Worm (Caenorhabditis elegans): Measurements from ENCODE around the gene T07G12.2.
A peak's percentile ranks its signal among the peaks of the same experiment; 100 is the strongest.

T07G12.2 gene

DNA sequence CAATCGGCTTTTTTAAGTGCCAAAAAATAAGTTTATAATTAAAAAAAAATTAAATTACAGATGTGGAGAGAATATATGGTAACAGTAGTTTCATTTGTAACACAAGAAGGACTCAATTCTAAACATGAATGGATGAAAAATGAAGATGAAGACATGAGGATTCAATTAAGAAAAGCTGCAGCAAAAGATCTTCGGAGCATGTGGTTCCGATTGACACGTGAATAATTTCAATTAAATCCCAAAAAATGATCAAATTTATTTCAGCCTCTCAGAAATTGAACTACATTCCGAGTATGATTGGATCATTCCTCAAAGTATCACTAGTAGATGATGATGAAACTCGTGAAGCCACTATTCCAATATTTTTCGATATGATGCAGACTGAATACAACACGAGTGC is 41.1 kb upstream of the T07G12.2 start (continued):
- TF ChIP-seq lsy-27 (tag; optimal IDR thresholded peaks at IDR 0.05; ENCODE audit: borderline replicate concordance, insufficient read depth) = no peak

DNA sequence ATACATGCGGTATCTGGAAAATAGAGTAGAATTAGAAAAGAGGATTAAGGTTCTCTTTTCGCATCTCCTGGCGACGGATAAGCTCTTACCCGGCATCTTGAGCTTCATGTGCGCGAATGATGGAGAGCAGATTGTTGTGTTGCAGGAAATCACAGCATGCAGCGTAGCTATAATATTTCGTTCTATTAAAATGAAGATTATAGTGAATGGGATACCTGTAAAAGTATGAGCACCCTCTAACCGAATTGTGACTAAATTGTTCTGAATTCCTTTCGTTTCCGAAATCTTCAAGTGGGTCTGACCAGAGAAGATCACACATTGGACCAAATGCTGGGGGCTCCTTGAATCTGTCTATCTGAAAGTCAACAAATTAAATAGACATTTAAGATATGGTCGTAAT is 32.1 kb upstream of the T07G12.2 start:
- no peak for TF ChIP-seq attf-5 (GFP tag; optimal IDR thresholded peaks at IDR 0.05)
- TF ChIP-seq unc-62 (GFP tag; optimal IDR thresholded peaks at IDR 0.05) = no peak
- no peak for TF ChIP-seq nhr-120 (GFP tag; IDR thresholded peaks at IDR 0.05)
- TF ChIP-seq somi-1 (GFP tag; optimal IDR thresholded peaks at IDR 0.05) = no peak
- no peak for TF ChIP-seq ceh-100 (GFP tag; IDR thresholded peaks at IDR 0.05)
- TF ChIP-seq madf-10 (tag; optimal IDR thresholded peaks at IDR 0.05) = no peak
- no peak for TF ChIP-seq mes-4 (tag; optimal IDR thresholded peaks at IDR 0.05)

DNA sequence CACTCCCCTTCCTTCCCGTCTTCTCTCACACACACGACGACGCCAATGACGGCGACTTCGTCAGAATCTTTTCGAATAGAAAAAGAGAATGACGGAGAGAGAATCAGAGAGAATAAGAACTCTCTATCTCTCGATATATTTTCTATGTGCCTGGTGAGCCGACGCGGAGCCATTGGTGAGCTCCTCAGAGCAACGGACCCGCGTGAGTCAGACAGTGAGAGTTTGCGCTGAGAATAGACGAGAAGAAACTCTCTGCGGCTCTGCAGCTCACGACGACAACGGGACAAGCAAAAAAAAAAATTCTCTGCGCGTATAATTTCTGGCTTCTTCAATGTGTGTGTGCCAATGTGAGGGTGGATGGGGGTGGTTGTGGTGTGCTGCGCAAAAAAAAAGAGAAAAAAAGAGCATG is 30.6 kb upstream of the T07G12.2 start:
- no peak for TF ChIP-seq ztf-28 (GFP tag; IDR thresholded peaks at IDR 0.05)
- TF ChIP-seq unc-62 (GFP tag; optimal IDR thresholded peaks at IDR 0.05) = no peak
- no peak for TF ChIP-seq madf-3 (GFP tag; IDR thresholded peaks at IDR 0.05)
- TF ChIP-seq madf-8 (GFP tag; conservative IDR thresholded peaks at IDR 0.05) = no peak
- TF ChIP-seq attf-6 (GFP tag; IDR thresholded peaks at IDR 0.05) = no peak
- no peak for TF ChIP-seq mel-28 (tag; optimal IDR thresholded peaks at IDR 0.05; ENCODE audit: borderline replicate concordance)
- no peak for TF ChIP-seq ztf-22 (GFP tag; optimal IDR thresholded peaks at IDR 0.05)
- TF ChIP-seq Y53F4B.3 (GFP tag; IDR thresholded peaks at IDR 0.05) = no peak
- no peak for TF ChIP-seq F10E7.11 (tag; optimal IDR thresholded peaks at IDR 0.05)
- TF ChIP-seq ceh-27 (GFP tag; optimal IDR thresholded peaks at IDR 0.05) = peak; percentile 27
- TF ChIP-seq lsl-1 (GFP tag; optimal IDR thresholded peaks at IDR 0.05) = no peak
- no peak for TF ChIP-seq ets-4 (GFP tag; optimal IDR thresholded peaks at IDR 0.05)
- peak; percentile 75 for TF ChIP-seq K12H6.12 (tag; optimal IDR thresholded peaks at IDR 0.05)
- no peak for TF ChIP-seq cebp-2 (GFP tag; IDR thresholded peaks at IDR 0.05)
- TF ChIP-seq F22D6.2 (tag; optimal IDR thresholded peaks at IDR 0.05) = no peak
- no peak for TF ChIP-seq nhr-80 (tag; optimal IDR thresholded peaks at IDR 0.05)
- TF ChIP-seq ceh-40 (GFP tag; IDR thresholded peaks at IDR 0.05) = no peak
- peak; percentile 14 for TF ChIP-seq somi-1 (GFP tag; optimal IDR thresholded peaks at IDR 0.05)
- TF ChIP-seq F57C9.4 (tag; optimal IDR thresholded peaks at IDR 0.05) = no peak
- TF ChIP-seq madf-6 (GFP tag; IDR thresholded peaks at IDR 0.05) = no peak
- peak; percentile 29 for TF ChIP-seq madf-10 (tag; optimal IDR thresholded peaks at IDR 0.05)
- no peak for TF ChIP-seq snpc-3.4 (tag; optimal IDR thresholded peaks at IDR 0.05)
- TF ChIP-seq B0261.1 (tag; optimal IDR thresholded peaks at IDR 0.05) = no peak
- no peak for TF ChIP-seq ama-1 (optimal IDR thresholded peaks at IDR 0.05)
- TF ChIP-seq ama-1 (GFP tag; optimal IDR thresholded peaks at IDR 0.05) = no peak
- no peak for TF ChIP-seq athp-1 (tag; optimal IDR thresholded peaks at IDR 0.05)
- TF ChIP-seq ztf-18 (tag; optimal IDR thresholded peaks at IDR 0.05) = no peak
- TF ChIP-seq Y53G8AR.9 (GFP tag; conservative IDR thresholded peaks at IDR 0.05) = no peak
- TF ChIP-seq lin-35 (GFP tag; optimal IDR thresholded peaks at IDR 0.05) = peak in 1 of 3 experiments; percentile 11
- no peak for TF ChIP-seq nhr-120 (GFP tag; IDR thresholded peaks at IDR 0.05)
- peak; percentile 85 for TF ChIP-seq zfh-2 (GFP tag; conservative IDR thresholded peaks at IDR 0.05)
- no peak for TF ChIP-seq let-526 (GFP tag; IDR thresholded peaks at IDR 0.05)
- TF ChIP-seq egrh-3 (GFP tag; IDR thresholded peaks at IDR 0.05) = 0 out of 2 replicates have a peak, but pooled peaks have one; percentile 4
- no peak for TF ChIP-seq cebp-1 (GFP tag; IDR thresholded peaks at IDR 0.05)
- peak; percentile 43 for TF ChIP-seq cebp-1 (tag; optimal IDR thresholded peaks at IDR 0.05)
- TF ChIP-seq hsf-1 (GFP tag; IDR thresholded peaks at IDR 0.05) = no peak
- no peak for TF ChIP-seq C06A6.2 (GFP tag; conservative IDR thresholded peaks at IDR 0.05)
- no peak for TF ChIP-seq Y56A3A.18 (GFP tag; IDR thresholded peaks at IDR 0.05)
- peak; percentile 18; the same call in 1 of the 2 replicates for TF ChIP-seq hmg-1.2 (GFP tag; IDR thresholded peaks at IDR 0.05)
- TF ChIP-seq aptf-2 (GFP tag; conservative IDR thresholded peaks at IDR 0.05) = no peak
- TF ChIP-seq B0336.3 (GFP tag; IDR thresholded peaks at IDR 0.05) = 0 out of 2 replicates have a peak, but pooled peaks have one; percentile 10
- peak; percentile 41 for TF ChIP-seq attf-5 (GFP tag; optimal IDR thresholded peaks at IDR 0.05)
- no peak for TF ChIP-seq dpl-1 (GFP tag; optimal IDR thresholded peaks at IDR 0.05)
